Fruit fly (Drosophila melanogaster): ENCODE measurements around the gene Arf1.

Gene Arf1

dm6 chr3L:22863367-22864078 is 8.5 kb downstream of the Arf1 start, which contains the start of gene CG33169 (continued):
- TF ChIP-seq CG12104 (GFP tag; optimal IDR thresholded peaks at IDR 0.05) (peak; percentile 56), CG17829 (tag; optimal IDR thresholded peaks at IDR 0.05) (peak; percentile 76), ewg (GFP tag; optimal IDR thresholded peaks at IDR 0.05) (peak; percentile 85), Optix (GFP tag; IDR thresholded peaks at IDR 0.05) (peak; percentile 67), HLHmδ (GFP tag; optimal IDR thresholded peaks at IDR 0.05) (peak; percentile 59), CG15269 (tag; optimal IDR thresholded peaks at IDR 0.05) (peak; percentile 69), Myb (GFP tag; optimal IDR thresholded peaks at IDR 0.05) (peak; percentile 91), CG17186 (GFP tag; optimal IDR thresholded peaks at IDR 0.05) (peak; percentile 90), Ssrp (tag; optimal IDR thresholded peaks at IDR 0.05) (peak; percentile 33), Dp (GFP tag; optimal IDR thresholded peaks at IDR 0.05) (peak; percentile 100), insv (GFP tag; optimal IDR thresholded peaks at IDR 0.05) (peak in 1 of 2 experiments; percentile 69), Doc3 (GFP tag; IDR thresholded peaks at IDR 0.05; ENCODE audit: partially characterized antibody) (no peak)

DNA sequence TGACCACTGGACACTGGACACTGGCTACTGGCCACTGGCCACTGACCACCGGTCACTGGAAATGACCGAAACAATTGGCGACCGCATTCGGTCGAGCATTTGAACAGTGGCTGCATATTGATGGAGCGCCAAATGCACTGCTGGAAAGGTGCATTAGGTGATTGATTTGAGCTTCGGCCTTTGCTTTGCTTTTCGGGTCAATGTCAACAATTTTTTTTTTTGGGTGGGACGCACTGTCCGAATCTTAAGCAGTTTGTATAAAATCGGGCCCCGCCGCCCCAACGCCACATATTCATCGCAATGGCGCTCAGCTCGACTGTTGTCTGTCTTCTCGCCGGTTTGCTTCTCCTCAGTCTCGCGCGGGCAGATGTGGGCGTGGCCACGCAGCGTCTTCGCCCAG is 11.5 kb downstream of the Arf1 start, which contains the start of gene CG13239:
CG13239 (plus strand) TSS at position 301 of the 400 bp plus-strand sequence.
- TF ChIP-seq Camta (GFP tag; optimal IDR thresholded peaks at IDR 0.05) (no peak), E2f2 (GFP tag; IDR thresholded peaks at IDR 0.05) (no peak), vvl (GFP tag; IDR thresholded peaks at IDR 0.05) (peak; percentile 33; the same call in 1 of the 2 replicates), CG4360 (GFP tag; IDR thresholded peaks at IDR 0.05) (no peak), rib (GFP tag; IDR thresholded peaks at IDR 0.05) (no peak), fd64A (GFP tag; optimal IDR thresholded peaks at IDR 0.05) (no peak), Dll (GFP tag; IDR thresholded peaks at IDR 0.05; ENCODE audit: partially characterized antibody) (0 out of 4 replicates have a peak, but pooled peaks have one; percentile 14)

DNA sequence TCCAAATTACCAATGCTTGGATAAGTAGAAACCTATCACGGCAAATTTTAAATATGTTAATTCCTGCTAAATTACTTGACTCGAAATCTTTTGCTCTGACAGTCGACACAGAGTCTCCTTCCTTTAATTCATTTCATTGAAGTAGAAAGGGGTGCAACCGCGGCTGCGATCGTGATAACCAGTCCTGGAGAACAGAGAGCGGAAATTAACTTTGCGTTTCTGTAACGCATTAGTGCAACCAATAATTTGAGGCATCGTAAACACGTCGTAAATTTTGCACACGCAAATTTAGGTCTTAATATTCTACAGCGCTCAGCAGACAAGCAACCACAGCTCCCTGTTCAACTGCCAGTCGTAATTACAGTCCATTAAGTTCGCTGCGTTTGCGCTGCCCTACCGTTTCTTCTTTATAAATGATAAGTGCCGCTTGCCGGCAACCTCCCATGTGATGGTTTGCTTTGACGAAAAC is 16.0 kb downstream of the Arf1 start, which contains the start of gene CG32459:
CG32459 (minus strand) TSS at position 51 of the 469 bp plus-strand sequence.
- TF ChIP-seq CG32772 (GFP tag; IDR thresholded peaks at IDR 0.05) (peak; percentile 12; the same call in 1 of the 2 replicates), stwl (tag; optimal IDR thresholded peaks at IDR 0.05) (no peak)

DNA sequence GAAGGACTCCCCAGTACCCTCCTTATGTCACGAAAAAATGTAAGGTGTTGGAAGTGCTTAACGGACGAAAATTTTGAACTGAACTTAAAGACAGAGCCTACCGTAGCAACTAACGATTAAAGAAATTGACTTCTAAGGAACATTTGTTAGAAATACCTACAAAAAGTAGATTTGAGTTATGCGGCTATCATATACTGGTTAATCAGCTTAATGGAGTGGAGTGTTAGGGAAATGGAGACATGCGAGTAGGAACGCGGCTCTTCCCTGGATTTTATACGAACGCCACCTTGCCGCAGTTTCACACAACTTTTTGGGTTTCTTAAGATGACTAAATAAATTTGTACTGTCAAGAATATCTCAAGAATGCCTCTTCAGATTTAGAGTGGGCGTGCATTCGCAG is 18.6 kb downstream of the Arf1 start, which contains the start of gene CG32462:
CG32462 (minus strand) TSS at position 101 of the 400 bp plus-strand sequence.
- TF ChIP-seq CG1832 (GFP tag; optimal IDR thresholded peaks at IDR 0.05) (no peak), Sry-β (GFP tag; optimal IDR thresholded peaks at IDR 0.05) (no peak), NfI (GFP tag; optimal IDR thresholded peaks at IDR 0.05) (no peak), Hmx (GFP tag; optimal IDR thresholded peaks at IDR 0.05) (no peak), CG11247 (GFP tag; IDR thresholded peaks at IDR 0.05) (no peak), CG11085 (GFP tag; IDR thresholded peaks at IDR 0.05) (no peak), CG3838 (GFP tag; optimal IDR thresholded peaks at IDR 0.05) (no peak), CG33557 (GFP tag; optimal IDR thresholded peaks at IDR 0.05) (no peak)

DNA sequence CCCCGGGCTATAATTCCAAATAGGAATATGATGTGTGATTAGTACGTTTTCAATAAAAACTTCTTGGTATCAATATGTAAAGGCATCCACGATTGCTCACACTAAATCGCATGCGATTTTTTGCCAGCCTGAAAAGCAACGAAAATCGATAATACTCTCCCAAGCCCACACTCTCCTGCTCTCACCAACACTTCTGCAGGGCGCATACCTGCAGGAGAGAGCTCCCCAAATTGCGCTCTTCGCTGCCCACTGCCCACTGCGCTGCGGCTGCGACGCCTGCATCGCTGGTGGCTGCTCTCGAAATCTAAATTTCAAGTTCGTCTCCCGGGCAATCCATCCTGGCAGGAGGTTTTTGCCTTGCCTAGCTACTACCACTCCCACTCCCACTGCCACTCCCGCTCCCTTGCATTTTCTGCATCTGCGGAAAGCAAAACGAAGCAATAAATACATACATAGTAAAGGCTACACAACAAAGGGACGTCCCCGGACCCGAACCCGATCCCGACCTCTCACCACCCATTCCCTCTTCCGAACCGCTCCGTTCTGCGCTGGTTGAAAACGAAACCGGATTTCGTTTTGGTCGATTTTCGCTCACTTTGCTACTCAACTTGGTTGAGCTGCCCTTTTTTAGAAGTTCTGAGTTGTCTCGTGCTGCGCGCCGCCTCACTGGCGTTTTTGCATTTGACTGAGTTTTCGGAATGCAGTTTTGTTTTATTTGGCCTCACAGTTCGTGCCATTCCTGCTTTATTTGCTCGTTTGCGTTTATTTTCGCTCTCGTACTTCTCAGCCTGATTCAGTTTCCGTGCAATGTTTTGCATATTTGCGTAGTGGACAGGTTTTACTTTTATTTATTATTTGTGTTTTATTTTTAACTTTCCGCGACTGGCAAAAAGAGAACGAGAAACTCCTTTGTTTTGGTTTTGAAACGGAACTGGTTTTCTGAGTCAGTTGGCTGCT is 20.6 kb downstream of the Arf1 start:
- TF ChIP-seq CG2678 (tag; optimal IDR thresholded peaks at IDR 0.05) (no peak), wdn (GFP tag; IDR thresholded peaks at IDR 0.05) (no peak), twi (tag; optimal IDR thresholded peaks at IDR 0.05) (no peak), CG9727 (GFP tag; optimal IDR thresholded peaks at IDR 0.05) (no peak), Kr (GFP tag; optimal IDR thresholded peaks at IDR 0.05) (no peak), hb (GFP tag; IDR thresholded peaks at IDR 0.05; ENCODE audit: partially characterized antibody) (no peak), al (GFP tag; IDR thresholded peaks at IDR 0.05) (no peak), CG13296 (GFP tag; optimal IDR thresholded peaks at IDR 0.05) (no peak), Deaf1 (tag; optimal IDR thresholded peaks at IDR 0.05) (peak; percentile 58), Doc3 (GFP tag; IDR thresholded peaks at IDR 0.05; ENCODE audit: partially characterized antibody) (0 out of 3 replicates have a peak, but pooled peaks have one; percentile 18), CG6791 (GFP tag; IDR thresholded peaks at IDR 0.05; ENCODE audit: partially characterized antibody) (no peak), nerfin-2 (GFP tag; IDR thresholded peaks at IDR 0.05; ENCODE audit: partially characterized antibody) (no peak), insv (GFP tag; optimal IDR thresholded peaks at IDR 0.05) (no peak)

Measured in whole organism, embryonic.